Worm (Caenorhabditis elegans) whole organism, L1 larva: ENCODE results near the gene mxl-3.

ENCODE experiments used
- C16A3.4 ChIP-seq: fragments of 150-350 bp; optimal IDR thresholded peaks from 2 replicates; lab custom pipeline; 2014; ENCODE audit warnings: missing biosample characterization, missing genetic modification characterization
- C34B4.2 ChIP-seq: sonication (generic microtip); optimal IDR thresholded peaks from 2 replicates; lab custom pipeline; 2017; ENCODE audit warnings: mild to moderate bottlenecking, missing genetic modification characterization, missing compliant biosample characterization
- F16B12.6 ChIP-seq: fragments of 150-350 bp; optimal IDR thresholded peaks from 2 replicates; lab custom pipeline; 2014; ENCODE audit warnings: missing biosample characterization, missing genetic modification characterization
- aha-1 ChIP-seq: fragments of 150-350 bp; optimal IDR thresholded peaks from 2 replicates; lab custom pipeline; 2014; ENCODE audit warnings: missing biosample characterization, missing genetic modification characterization
- blmp-1 ChIP-seq: fragments of 150-350 bp; optimal IDR thresholded peaks from 2 replicates; lab custom pipeline; 2014; ENCODE audit warnings: missing biosample characterization, missing genetic modification characterization
- ceh-8 ChIP-seq: fragments of 200-800 bp; sonication (Bioruptor generic); optimal IDR thresholded peaks from 2 replicates; lab custom pipeline; 2018; ENCODE audit warnings: mild to moderate bottlenecking, missing genetic modification characterization, moderate library complexity, missing compliant biosample characterization
- ceh-82 ChIP-seq, 3 experiments: fragments of 150-350 bp in 1 of 3; sonication (generic microtip) in 2 of 3; optimal IDR thresholded peaks; 2 replicates each; lab custom pipeline; 2014 to 2017; ENCODE audit warnings: missing biosample characterization in 3 of 3, missing genetic modification characterization in 3 of 3
- ceh-90 ChIP-seq: sonication (generic microtip); optimal IDR thresholded peaks from 2 replicates; lab custom pipeline; 2016; ENCODE audit warnings: missing genetic modification characterization, missing compliant biosample characterization
- ces-1 ChIP-seq: fragments of 150-350 bp; optimal IDR thresholded peaks from 2 replicates; lab custom pipeline; 2014; ENCODE audit warnings: missing biosample characterization, missing genetic modification reagents, missing genetic modification characterization
- dpl-1 ChIP-seq, 3 experiments: fragments of 150-350 bp in 2 of 3; sonication (generic microtip) in 1 of 3; optimal IDR thresholded peaks; 2 replicates each; lab custom pipeline; 2014 to 2017; ENCODE audit warnings: missing biosample characterization in 3 of 3, missing genetic modification characterization in 3 of 3, missing genetic modification reagents in 3 of 3
- dsc-1 ChIP-seq: sonication (generic microtip); optimal IDR thresholded peaks from 2 replicates; lab custom pipeline; 2016; ENCODE audit warnings: mild to moderate bottlenecking, missing genetic modification characterization, missing compliant biosample characterization
- efl-1 ChIP-seq, 4 experiments: fragments of 150-350 bp; optimal IDR thresholded peaks in 3 of 4; peaks in 1 of 4; 1 replicate in 1 of 4; 2 replicates in 3 of 4; lab custom pipeline; 2014; ENCODE audit warnings: missing biosample characterization in 2 of 4, missing genetic modification characterization in 2 of 4, missing genetic modification reagents in 2 of 4
- efl-3 ChIP-seq: fragments of 200-800 bp; sonication (Bioruptor generic); optimal IDR thresholded peaks from 2 replicates; lab custom pipeline; 2018; ENCODE audit warnings: mild to moderate bottlenecking, missing genetic modification characterization, missing compliant biosample characterization
- egl-13 ChIP-seq: sonication (generic microtip); optimal IDR thresholded peaks from 2 replicates; lab custom pipeline; 2016; ENCODE audit warnings: missing genotype, missing genetic modification reagents, missing genetic modification characterization, missing compliant biosample characterization
- egl-27 ChIP-seq, 2 experiments: fragments of 150-350 bp in 1 of 2; sonication (generic microtip); optimal IDR thresholded peaks; 3 replicates each; lab custom pipeline; 2017 to 2018; ENCODE audit warnings: missing biosample characterization in 2 of 2, missing genetic modification characterization in 2 of 2, missing genetic modification reagents in 2 of 2
- fkh-10 ChIP-seq: sonication (generic microtip); optimal IDR thresholded peaks from 2 replicates; lab custom pipeline; 2017; ENCODE audit warnings: missing biosample characterization, missing genetic modification reagents, missing genetic modification characterization
- fkh-4 ChIP-seq: sonication (generic microtip); optimal IDR thresholded peaks from 2 replicates; lab custom pipeline; 2016; ENCODE audit warnings: missing compliant biosample characterization, missing genetic modification characterization, borderline replicate concordance
- fos-1 ChIP-seq: fragments of 150-350 bp; optimal IDR thresholded peaks from 2 replicates; lab custom pipeline; 2014; ENCODE audit warnings: missing biosample characterization, missing genetic modification characterization
- hlh-4 ChIP-seq: sonication (generic microtip); optimal IDR thresholded peaks from 2 replicates; lab custom pipeline; 2016; ENCODE audit warnings: mild to moderate bottlenecking, missing genetic modification characterization, missing compliant biosample characterization
- hpl-2 ChIP-seq: fragments of 150-350 bp; optimal IDR thresholded peaks from 2 replicates; lab custom pipeline; 2014; ENCODE audit warnings: missing biosample characterization, missing genetic modification reagents, missing genetic modification characterization
- irx-1 ChIP-seq: sonication (generic microtip); optimal IDR thresholded peaks from 2 replicates; lab custom pipeline; 2016; ENCODE audit warnings: missing genetic modification characterization, missing compliant biosample characterization
- isw-1 ChIP-seq: fragments of 200-800 bp; sonication (Bioruptor generic); IDR thresholded peaks from 2 replicates; pipeline ENCODE4 v1.3.6; 2022; ENCODE audit warnings: missing genetic modification characterization, missing compliant biosample characterization
- lin-14 ChIP-seq: fragments of 200-800 bp; sonication (Bioruptor generic); optimal IDR thresholded peaks from 2 replicates; lab custom pipeline; 2018; ENCODE audit warnings: mild to moderate bottlenecking, missing genetic modification characterization, moderate library complexity, missing compliant biosample characterization
- lin-15B ChIP-seq: fragments of 150-350 bp; sonication (generic microtip); optimal IDR thresholded peaks from 3 replicates; lab custom pipeline; 2014; ENCODE audit warnings: missing biosample characterization, missing genetic modification characterization
- lin-35 ChIP-seq, 2 experiments: fragments of 150-350 bp; optimal IDR thresholded peaks; 2 replicates each; lab custom pipeline; 2014; ENCODE audit warnings: missing biosample characterization in 2 of 2, missing genetic modification characterization in 2 of 2, missing genetic modification reagents in 2 of 2
- lir-3 ChIP-seq: sonication (generic microtip); optimal IDR thresholded peaks from 2 replicates; lab custom pipeline; 2016; ENCODE audit warnings: mild to moderate bottlenecking, missing genetic modification characterization, moderate library complexity, missing compliant biosample characterization; ENCODE audit not compliant: poor library complexity
- mab-9 ChIP-seq: fragments of 200-800 bp; sonication (Bioruptor generic); IDR thresholded peaks from 2 replicates; pipeline ENCODE4 v1.3.6; 2022; ENCODE audit warnings: missing genetic modification reagents, missing genetic modification characterization, missing compliant biosample characterization
- mdl-1 ChIP-seq, 2 experiments: fragments of 150-350 bp; optimal IDR thresholded peaks; 2 replicates each; lab custom pipeline; 2014 to 2017; ENCODE audit warnings: missing biosample characterization in 2 of 2, missing genetic modification characterization in 2 of 2, inconsistent platforms in 1 of 2
- mep-1 ChIP-seq: fragments of 150-350 bp; optimal IDR thresholded peaks from 2 replicates; lab custom pipeline; 2014; ENCODE audit warnings: missing biosample characterization, missing genetic modification characterization
- nhr-11 ChIP-seq: fragments of 150-350 bp; optimal IDR thresholded peaks from 2 replicates; lab custom pipeline; 2014; ENCODE audit warnings: missing biosample characterization, missing genetic modification characterization
- nhr-12 ChIP-seq: sonication (generic microtip); optimal IDR thresholded peaks from 2 replicates; lab custom pipeline; 2017; ENCODE audit warnings: missing biosample characterization, missing genetic modification characterization
- nhr-19 ChIP-seq: fragments of 200-800 bp; sonication (Bioruptor generic); conservative IDR thresholded peaks from 2 replicates; pipeline ENCODE4 v1.3.6; 2022; ENCODE audit warnings: missing genetic modification characterization, missing compliant biosample characterization
- nhr-20 ChIP-seq: sonication (generic microtip); optimal IDR thresholded peaks from 2 replicates; lab custom pipeline; 2016; ENCODE audit warnings: mild to moderate bottlenecking, missing genetic modification characterization, missing compliant biosample characterization
- nhr-237 ChIP-seq: fragments of 150-350 bp; optimal IDR thresholded peaks from 2 replicates; lab custom pipeline; 2014; ENCODE audit warnings: missing biosample characterization, missing genetic modification characterization
- nhr-28 ChIP-seq: fragments of 150-350 bp; optimal IDR thresholded peaks from 2 replicates; lab custom pipeline; 2014; ENCODE audit warnings: missing biosample characterization, missing genetic modification characterization
- nhr-47 ChIP-seq: sonication (generic microtip); optimal IDR thresholded peaks from 2 replicates; lab custom pipeline; 2016; ENCODE audit warnings: mild to moderate bottlenecking, missing genetic modification characterization, moderate library complexity, missing compliant biosample characterization
- nhr-71 ChIP-seq: sonication (generic microtip); optimal IDR thresholded peaks from 2 replicates; lab custom pipeline; 2016; ENCODE audit warnings: mild to moderate bottlenecking, missing genetic modification characterization, moderate library complexity, missing compliant biosample characterization
- nhr-77 ChIP-seq: fragments of 150-350 bp; optimal IDR thresholded peaks from 2 replicates; lab custom pipeline; 2014; ENCODE audit warnings: missing biosample characterization, missing genetic modification characterization
- pag-3 ChIP-seq: sonication (generic microtip); optimal IDR thresholded peaks from 2 replicates; lab custom pipeline; 2017; ENCODE audit warnings: missing genetic modification characterization, mild to moderate bottlenecking, missing compliant biosample characterization, antibody characterized with exemption, borderline replicate concordance; ENCODE audit not compliant: insufficient read depth
- pqm-1 ChIP-seq: sonication (generic microtip); optimal IDR thresholded peaks from 3 replicates; lab custom pipeline; 2017; ENCODE audit warnings: missing biosample characterization, missing genetic modification characterization
- skn-1 ChIP-seq: fragments of 150-350 bp; optimal IDR thresholded peaks from 2 replicates; lab custom pipeline; 2014; ENCODE audit warnings: missing biosample characterization, missing genetic modification characterization
- snpc-4 ChIP-seq: fragments of 150-350 bp; optimal IDR thresholded peaks from 2 replicates; lab custom pipeline; 2014; ENCODE audit warnings: missing biosample characterization, missing genetic modification characterization
- snu-23 ChIP-seq: sonication (generic microtip); optimal IDR thresholded peaks from 2 replicates; lab custom pipeline; 2016; ENCODE audit warnings: missing genetic modification characterization, missing compliant biosample characterization
- sox-4 ChIP-seq: sonication (generic microtip); optimal IDR thresholded peaks from 2 replicates; lab custom pipeline; 2016; ENCODE audit warnings: missing genetic modification characterization, missing compliant biosample characterization
- tbx-2 ChIP-seq: sonication (generic microtip); optimal IDR thresholded peaks from 2 replicates; lab custom pipeline; 2016; ENCODE audit warnings: missing genetic modification characterization, missing compliant biosample characterization
- tlp-1 ChIP-seq: fragments of 150-350 bp; optimal IDR thresholded peaks from 2 replicates; lab custom pipeline; 2014; ENCODE audit warnings: missing biosample characterization, missing genetic modification characterization
- unc-130 ChIP-seq: fragments of 150-350 bp; optimal IDR thresholded peaks from 2 replicates; lab custom pipeline; 2017; ENCODE audit warnings: missing biosample characterization, missing genetic modification characterization, inconsistent platforms
- unc-62 ChIP-seq: fragments of 150-350 bp; optimal IDR thresholded peaks from 2 replicates; lab custom pipeline; 2014; ENCODE audit warnings: missing biosample characterization, missing genetic modification reagents, missing genetic modification characterization
- unc-98 ChIP-seq: fragments of 200-800 bp; sonication (Bioruptor generic); IDR thresholded peaks from 2 replicates; pipeline ENCODE4 v1.3.6; 2022; ENCODE audit warnings: missing genetic modification characterization, missing compliant biosample characterization
- vab-15 ChIP-seq: sonication (generic microtip); optimal IDR thresholded peaks from 2 replicates; lab custom pipeline; 2017; ENCODE audit warnings: missing genotype, mild to moderate bottlenecking, missing genetic modification characterization, missing compliant biosample characterization
- xbp-1 ChIP-seq: sonication (generic microtip); optimal IDR thresholded peaks from 2 replicates; lab custom pipeline; 2016; ENCODE audit warnings: missing genetic modification characterization, missing compliant biosample characterization
- zag-1 ChIP-seq: fragments of 150-350 bp; optimal IDR thresholded peaks from 2 replicates; lab custom pipeline; 2014; ENCODE audit warnings: missing biosample characterization, missing genetic modification characterization
- ztf-11 ChIP-seq, 2 experiments: sonication (generic microtip); optimal IDR thresholded peaks; 2 replicates each; lab custom pipeline; 2016 to 2017; ENCODE audit warnings: missing genetic modification characterization in 2 of 2, missing biosample characterization in 1 of 2, missing compliant biosample characterization in 1 of 2
- ztf-4 ChIP-seq: fragments of 150-350 bp; optimal IDR thresholded peaks from 2 replicates; lab custom pipeline; 2014; ENCODE audit warnings: missing biosample characterization, missing genetic modification characterization

Gene mxl-3

DNA sequence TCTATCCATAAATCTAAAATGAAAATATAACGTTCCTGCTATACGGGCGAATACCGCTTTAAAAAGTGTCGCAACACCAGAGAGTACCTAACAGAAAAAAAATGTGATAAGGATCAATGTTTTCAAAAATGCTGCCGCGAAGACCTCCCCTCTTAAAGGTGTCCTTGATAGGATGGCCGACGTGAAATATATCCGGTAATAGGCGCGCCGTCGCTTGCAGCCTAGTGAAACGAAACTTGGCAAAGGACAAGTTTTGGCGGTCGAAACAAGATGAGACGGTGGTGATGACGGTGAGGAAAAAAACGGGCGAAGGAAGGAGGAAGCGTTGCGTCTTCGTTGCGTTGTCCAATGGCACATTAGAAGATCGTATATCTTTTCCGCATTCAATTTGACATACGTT lies 38.2 kb upstream of the mxl-3 start:
- TF ChIP-seq egl-13 (tag; lab: Kevin White, UChicago) (no peak), isw-1 (GFP tag; lab: Robert Waterston, UW) (no peak), tbx-2 (tag; lab: Kevin White, UChicago) (no peak), lin-15B (tag; lab: Kevin White, UChicago) (no peak), nhr-20 (peak; percentile 43), pqm-1 (no peak), vab-15 (tag; lab: Kevin White, UChicago) (no peak), C16A3.4 (tag; lab: Kevin White, UChicago) (no peak), nhr-77 (tag; lab: Kevin White, UChicago) (no peak), unc-98 (no peak), hlh-4 (tag; lab: Kevin White, UChicago) (no peak), ceh-90 (tag; lab: Kevin White, UChicago) (no peak), ces-1 (GFP tag; lab: Kevin White, UChicago) (no peak), blmp-1 (tag; lab: Kevin White, UChicago) (peak; percentile 67), sox-4 (tag; lab: Kevin White, UChicago) (no peak), nhr-237 (tag; lab: Kevin White, UChicago) (no peak), fkh-10 (GFP tag; lab: Kevin White, UChicago) (no peak), C34B4.2 (tag; lab: Kevin White, UChicago) (no peak), hpl-2 (no peak), snpc-4 (tag; lab: Kevin White, UChicago) (no peak), aha-1 (tag; lab: Kevin White, UChicago) (no peak), efl-3 (GFP tag; lab: Kevin White, UChicago) (no peak), mdl-1 (tag; optimal IDR thresholded peaks at IDR 0.05; lab: Kevin White, UChicago) (no peak), nhr-47 (tag; lab: Kevin White, UChicago) (no peak), pag-3 (peak; percentile 38), nhr-11 (tag; lab: Kevin White, UChicago) (no peak), egl-27 (tag; optimal IDR thresholded peaks at IDR 0.05; lab: Kevin White, UChicago) (no peak), unc-130 (tag; lab: Kevin White, UChicago) (no peak), ztf-11 (tag; optimal IDR thresholded peaks at IDR 0.05; lab: Kevin White, UChicago) (no peak), fos-1 (tag; lab: Kevin White, UChicago) (no peak), efl-1 (optimal IDR thresholded peaks at IDR 0.05; lab: Kevin White, UChicago) (no peak), efl-1 (GFP tag; optimal IDR thresholded peaks at IDR 0.05 in 1 of 2; lab: Kevin White, UChicago) (no peak), F16B12.6 (no peak), fkh-4 (tag; lab: Kevin White, UChicago) (no peak), dpl-1 (GFP tag; optimal IDR thresholded peaks at IDR 0.05; lab: Kevin White, UChicago) (no peak), nhr-12 (tag; lab: Kevin White, UChicago) (no peak), skn-1 (tag; lab: Kevin White, UChicago) (no peak), nhr-19 (GFP tag; lab: Robert Waterston, UW) (0 out of 2 replicates have a peak, but pooled peaks have one; percentile 28), unc-62 (no peak), nhr-28 (tag; lab: Kevin White, UChicago) (no peak), nhr-71 (tag; lab: Kevin White, UChicago) (peak; percentile 22), dsc-1 (no peak), tlp-1 (no peak), irx-1 (no peak), snu-23 (GFP tag; lab: Kevin White, UChicago) (peak; percentile 40), ceh-82 (tag; optimal IDR thresholded peaks at IDR 0.05; lab: Kevin White, UChicago) (no peak), mep-1 (peak; percentile 7), zag-1 (tag; lab: Kevin White, UChicago) (no peak), lir-3 (no peak), lin-35 (GFP tag; optimal IDR thresholded peaks at IDR 0.05; lab: Kevin White, UChicago) (no peak), ceh-8 (no peak), lin-14 (GFP tag; lab: Kevin White, UChicago) (peak; percentile 77), mab-9 (GFP tag; lab: Robert Waterston, UW) (no peak), ztf-4 (tag; lab: Kevin White, UChicago) (no peak), xbp-1 (tag; lab: Kevin White, UChicago) (no peak)
